Worm (Caenorhabditis elegans) whole organism, early embryonic: ENCODE measurements around the gene maoc-1.

Experiments
- F13C5.2 ChIP-seq: sonication (generic microtip); optimal IDR thresholded peaks from 2 replicates; lab custom pipeline; 2017; ENCODE audit warnings: mild to moderate bottlenecking, missing genetic modification characterization, inconsistent platforms, missing compliant biosample characterization
- aly-1 ChIP-seq: sonication (generic microtip); optimal IDR thresholded peaks from 2 replicates; lab custom pipeline; 2016; ENCODE audit warnings: missing genetic modification characterization, missing compliant biosample characterization
- ama-1 ChIP-seq: fragments of 150-350 bp; optimal IDR thresholded peaks from 2 replicates; lab custom pipeline; 2014
- ets-7 ChIP-seq: sonication (generic microtip); optimal IDR thresholded peaks from 2 replicates; lab custom pipeline; 2016; ENCODE audit warnings: missing genotype, missing genetic modification characterization, missing compliant biosample characterization
- flt-1 ChIP-seq: fragments of 200-800 bp; sonication (Bioruptor generic); IDR thresholded peaks from 2 replicates; pipeline ENCODE4 v1.3.6; 2022; ENCODE audit warnings: missing genetic modification characterization, missing compliant biosample characterization
- hmbx-1 ChIP-seq: sonication (generic microtip); optimal IDR thresholded peaks from 2 replicates; lab custom pipeline; 2016; ENCODE audit warnings: mild to moderate bottlenecking, missing genetic modification characterization, missing compliant biosample characterization
- hnd-1 ChIP-seq: sonication (generic microtip); optimal IDR thresholded peaks from 2 replicates; lab custom pipeline; 2016; ENCODE audit warnings: missing genetic modification characterization, missing compliant biosample characterization
- pes-1 ChIP-seq: fragments of 200-800 bp; sonication (Bioruptor generic); IDR thresholded peaks from 2 replicates; pipeline ENCODE4 v1.3.6; 2022; ENCODE audit warnings: missing genetic modification reagents, missing genetic modification characterization, missing compliant biosample characterization
- scrt-1 ChIP-seq: fragments of 200-800 bp; sonication (Bioruptor generic); IDR thresholded peaks from 2 replicates; pipeline ENCODE4 v1.3.6; 2022; ENCODE audit warnings: missing genetic modification characterization, missing compliant biosample characterization
- sea-1 ChIP-seq: fragments of 200-800 bp; sonication (Bioruptor generic); conservative IDR thresholded peaks from 2 replicates; pipeline ENCODE4 v1.3.6; 2022; ENCODE audit warnings: missing genetic modification characterization, missing compliant biosample characterization
- tra-4 ChIP-seq: sonication (generic microtip); optimal IDR thresholded peaks from 2 replicates; lab custom pipeline; 2017; ENCODE audit warnings: missing genetic modification characterization, missing compliant biosample characterization

DNA sequence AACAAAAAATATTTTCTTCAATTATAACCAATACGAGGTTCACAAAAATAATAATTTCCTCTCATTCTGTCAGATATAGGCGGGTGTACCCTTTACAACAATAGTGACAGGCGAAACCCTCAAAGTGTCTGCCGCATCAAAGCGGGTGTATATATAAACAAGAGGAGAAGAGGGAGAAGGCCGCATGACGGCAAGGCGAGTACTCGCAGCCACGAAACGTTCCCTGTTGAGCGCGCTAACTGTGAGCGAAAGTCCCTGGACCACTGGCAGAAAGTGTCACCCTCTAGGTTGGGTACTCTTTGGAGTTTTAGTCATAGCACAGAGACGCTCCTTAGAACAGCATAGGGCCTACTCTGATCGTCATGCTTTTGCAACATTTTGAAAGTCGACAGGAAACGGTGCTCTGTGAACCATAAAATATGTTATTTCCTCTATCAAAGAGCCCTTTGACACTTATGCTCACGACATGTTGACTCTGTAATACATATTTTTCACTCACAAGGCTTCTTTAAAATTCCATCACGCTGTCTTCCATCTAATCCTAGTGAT lies 4.0 kb downstream of the maoc-1 start, which contains the start of gene pcrg-1:
- TF ChIP-seq ama-1 (no peak), aly-1 (tag; lab: Kevin White, UChicago) (peak; percentile 89), F13C5.2 (peak; percentile 94), hmbx-1 (tag; lab: Kevin White, UChicago) (peak; percentile 62), ets-7 (tag; lab: Kevin White, UChicago) (peak; percentile 82), hnd-1 (tag; lab: Kevin White, UChicago) (peak; percentile 75), scrt-1 (GFP tag; lab: Robert Waterston, UW) (peak; percentile 90), pes-1 (GFP tag; lab: Robert Waterston, UW) (peak; percentile 93), sea-1 (peak; percentile 93), flt-1 (GFP tag; lab: Robert Waterston, UW) (peak; percentile 89), tra-4 (peak; percentile 83)
